Worm (Caenorhabditis elegans) whole organism, mixed stage, embryonic: ENCODE results near the gene nhr-134.

Experiments
- ces-1 ChIP-seq: fragments of 150-350 bp; optimal IDR thresholded peaks from 2 replicates; lab custom pipeline; 2014; ENCODE audit warnings: missing biosample characterization, missing genetic modification reagents, missing genetic modification characterization
- elt-1 ChIP-seq: sonication (generic microtip); optimal IDR thresholded peaks from 2 replicates; lab custom pipeline; 2017; ENCODE audit warnings: missing genetic modification characterization, mild to moderate bottlenecking, missing compliant biosample characterization, antibody characterized with exemption, moderate library complexity, borderline replicate concordance; ENCODE audit not compliant: insufficient read depth
- elt-3 ChIP-seq: fragments of 150-350 bp; optimal IDR thresholded peaks from 2 replicates; lab custom pipeline; 2014; ENCODE audit warnings: missing biosample characterization, missing genetic modification characterization
- flh-1 ChIP-seq: fragments of 200-800 bp; sonication (Bioruptor generic); optimal IDR thresholded peaks from 2 replicates; lab custom pipeline; 2018; ENCODE audit warnings: mild to moderate bottlenecking, missing genetic modification characterization, moderate library complexity, missing compliant biosample characterization
- lin-13 ChIP-seq: fragments of 150-350 bp; optimal IDR thresholded peaks from 2 replicates; lab custom pipeline; 2014; ENCODE audit warnings: missing biosample characterization, missing genetic modification characterization
- mls-2 ChIP-seq: sonication (generic microtip); optimal IDR thresholded peaks from 2 replicates; lab custom pipeline; 2016; ENCODE audit warnings: mild to moderate bottlenecking, missing genetic modification characterization, moderate library complexity, missing compliant biosample characterization
- pha-4 ChIP-seq: fragments of 150-350 bp; optimal IDR thresholded peaks from 2 replicates; lab custom pipeline; 2018; ENCODE audit warnings: missing biosample characterization, missing genetic modification reagents, missing genetic modification characterization
- sem-2 ChIP-seq: fragments of 200-800 bp; sonication (Bioruptor generic); optimal IDR thresholded peaks from 2 replicates; lab custom pipeline; 2018; ENCODE audit warnings: mild to moderate bottlenecking, missing genetic modification characterization, missing compliant biosample characterization
- snpc-4 ChIP-seq: fragments of 150-350 bp; optimal IDR thresholded peaks from 2 replicates; lab custom pipeline; 2014; ENCODE audit warnings: missing biosample characterization, missing genetic modification characterization
- sptf-1 ChIP-seq: sonication (generic microtip); optimal IDR thresholded peaks from 2 replicates; lab custom pipeline; 2017; ENCODE audit warnings: mild to moderate bottlenecking, missing genetic modification characterization, moderate library complexity, missing compliant biosample characterization
- unc-62 ChIP-seq: fragments of 150-350 bp; optimal IDR thresholded peaks from 2 replicates; lab custom pipeline; 2014; ENCODE audit warnings: missing biosample characterization, missing genetic modification reagents, missing genetic modification characterization
- zip-8 ChIP-seq: fragments of 150-350 bp; optimal IDR thresholded peaks from 2 replicates; lab custom pipeline; 2014; ENCODE audit warnings: missing biosample characterization, missing genetic modification characterization
- ztf-11 ChIP-seq: fragments of 150-350 bp; optimal IDR thresholded peaks from 2 replicates; lab custom pipeline; 2014; ENCODE audit warnings: missing biosample characterization, missing genetic modification characterization

- TF ChIP-seq zip-8 (tag; lab: Kevin White, UChicago): no peak
- TF ChIP-seq snpc-4 (tag; lab: Kevin White, UChicago): no peak
- TF ChIP-seq pha-4 (tag; lab: Kevin White, UChicago): no peak
- no peak for TF ChIP-seq ces-1 (GFP tag; lab: Kevin White, UChicago)
- TF ChIP-seq ztf-11 (tag; lab: Kevin White, UChicago): no peak
- TF ChIP-seq lin-13: no peak
- TF ChIP-seq elt-3: no peak
- TF ChIP-seq mls-2 (tag; lab: Kevin White, UChicago): no peak
- no peak for TF ChIP-seq sptf-1 (tag; lab: Kevin White, UChicago)
- no peak for TF ChIP-seq flh-1 (GFP tag; lab: Kevin White, UChicago)
- no peak for TF ChIP-seq unc-62 (GFP tag; lab: Kevin White, UChicago)
- TF ChIP-seq elt-1 (tag; lab: Kevin White, UChicago): no peak
- TF ChIP-seq sem-2 (GFP tag; lab: Kevin White, UChicago): no peak
Observed at ce11 chrV:2187864-2188345, 43.1 kb upstream of the nhr-134 start, which contains the start of gene Y5H2B.3.
